Worm (Caenorhabditis elegans): ENCODE data around the gene ZC404.15.

Gene ZC404.15

DNA sequence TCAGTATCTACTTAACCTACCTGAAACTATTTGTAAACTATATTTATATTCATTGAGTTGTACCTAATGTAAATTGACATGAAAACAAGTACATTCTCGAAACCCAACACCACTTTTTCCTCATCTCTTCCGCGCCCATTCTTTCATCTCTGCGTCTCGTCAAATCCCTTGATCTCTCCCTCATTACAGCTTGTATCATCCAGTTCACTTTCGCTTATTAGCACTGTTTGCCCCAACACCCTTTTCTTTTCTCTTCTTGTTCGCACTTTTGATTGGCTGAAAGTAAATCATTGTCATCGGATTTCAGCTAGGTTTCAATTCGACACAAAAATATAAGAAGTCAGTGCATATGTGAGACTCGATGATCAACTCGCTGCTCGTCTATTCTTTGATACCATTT is 35.5 kb upstream of the ZC404.15 start, which contains the start of gene T25F10.3:
Gene T25F10.3, plus strand, starts transcription at position 308 of the 400 bp plus-strand sequence.
- TF ChIP-seq Y48G9A.11 (GFP tag; IDR thresholded peaks at IDR 0.05) (no peak), F49E8.2 (tag; optimal IDR thresholded peaks at IDR 0.05; ENCODE audit: borderline replicate concordance) (no peak), ceh-62 (tag; optimal IDR thresholded peaks at IDR 0.05) (no peak), spr-1 (tag; optimal IDR thresholded peaks at IDR 0.05) (no peak), mxl-2 (GFP tag; conservative IDR thresholded peaks at IDR 0.05) (no peak), madf-5 (GFP tag; IDR thresholded peaks at IDR 0.05) (no peak), zip-2 (tag; optimal IDR thresholded peaks at IDR 0.05) (no peak), nhr-76 (tag; optimal IDR thresholded peaks at IDR 0.05) (no peak), ceh-44 (GFP tag; IDR thresholded peaks at IDR 0.05) (no peak)

DNA sequence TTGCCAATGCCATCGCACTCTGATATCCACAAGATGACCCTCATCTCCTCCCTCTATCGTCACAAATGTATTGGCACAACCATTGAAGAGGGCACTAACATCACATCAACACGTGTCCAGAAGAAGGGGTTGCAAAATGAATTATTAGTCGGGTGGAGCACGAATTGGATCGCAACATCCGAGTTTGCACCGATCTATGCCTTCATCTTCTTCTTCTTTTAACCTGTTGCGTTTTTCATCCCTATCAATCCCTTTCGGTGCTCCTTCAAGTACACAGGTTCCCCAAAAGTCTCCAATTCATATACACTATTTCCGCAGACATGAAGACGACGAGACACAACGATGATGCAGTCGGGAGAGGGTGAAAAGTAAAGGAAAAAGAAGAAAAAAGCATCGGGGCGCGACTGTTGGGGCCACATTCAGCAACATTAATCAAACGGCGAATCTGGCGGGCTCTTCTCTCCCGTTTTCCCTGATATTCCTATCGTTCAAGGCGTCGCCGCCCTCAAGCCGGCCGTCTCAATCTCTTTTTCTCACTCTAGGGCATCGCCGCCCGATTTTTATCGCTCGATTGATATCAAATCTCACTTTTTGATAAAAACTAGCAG is 28.7 kb upstream of the ZC404.15 start:
- TF ChIP-seq hmg-1.1 (GFP tag; IDR thresholded peaks at IDR 0.05) = no peak
- TF ChIP-seq daf-16 (GFP tag; optimal IDR thresholded peaks at IDR 0.05) = peak in 1 of 2 experiments; percentile 69
- TF ChIP-seq daf-16 (tag; optimal IDR thresholded peaks at IDR 0.05) = no peak
- no peak for TF ChIP-seq duxl-1 (tag; optimal IDR thresholded peaks at IDR 0.05; ENCODE audit: poor library complexity)
- 0 out of 2 replicates have a peak, but pooled peaks have one; percentile 11 for TF ChIP-seq set-16 (GFP tag; IDR thresholded peaks at IDR 0.05)
- peak; percentile 44 for TF ChIP-seq hlh-11 (tag; optimal IDR thresholded peaks at IDR 0.05)
- TF ChIP-seq pha-4 (GFP tag; IDR thresholded peaks at IDR 0.05) = no peak
- no peak for TF ChIP-seq pha-4 (tag; optimal IDR thresholded peaks at IDR 0.05)
- TF ChIP-seq mxl-3 (GFP tag; optimal IDR thresholded peaks at IDR 0.05) = peak; percentile 13
- TF ChIP-seq aha-1 (tag) = peak; percentile 65
- peak in 1 of 2 experiments; percentile 6 for TF ChIP-seq lsy-2 (tag; optimal IDR thresholded peaks at IDR 0.05)
- peak; percentile 25 for TF ChIP-seq nhr-11 (tag; optimal IDR thresholded peaks at IDR 0.05)

DNA sequence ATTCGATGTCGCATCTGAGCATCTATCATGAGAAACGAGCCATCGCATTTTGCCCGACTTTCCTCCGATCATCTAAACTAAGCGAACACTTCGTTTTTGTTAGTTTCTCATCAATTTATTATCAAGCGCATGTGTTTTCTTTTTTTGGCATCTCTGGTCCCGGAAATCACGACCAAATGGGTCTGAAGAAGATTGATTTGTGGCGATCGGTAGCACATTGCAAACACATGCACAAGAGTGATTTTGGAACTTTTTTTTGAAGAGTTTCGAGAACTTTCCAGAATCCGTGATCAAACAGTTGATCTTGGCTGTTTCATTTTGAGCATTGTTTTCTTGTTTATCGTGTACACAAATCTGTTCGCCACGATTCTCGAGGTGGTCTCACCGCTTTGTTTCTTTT is 27.0 kb upstream of the ZC404.15 start:
- TF ChIP-seq daf-8 (GFP tag; IDR thresholded peaks at IDR 0.05) (no peak), lin-29 (GFP tag; IDR thresholded peaks at IDR 0.05) (no peak), unc-62 (GFP tag; optimal IDR thresholded peaks at IDR 0.05 in 1 of 2) (peak in 1 of 2 experiments; percentile 81), unc-62 (tag; optimal IDR thresholded peaks at IDR 0.05) (no peak), egl-43 (GFP tag; IDR thresholded peaks at IDR 0.05) (no peak), ceh-82 (tag; optimal IDR thresholded peaks at IDR 0.05) (no peak), mdt-29 (GFP tag; IDR thresholded peaks at IDR 0.05) (no peak), hlh-11 (tag; optimal IDR thresholded peaks at IDR 0.05) (no peak), dmd-8 (GFP tag; IDR thresholded peaks at IDR 0.05) (no peak), lin-13 (GFP tag; optimal IDR thresholded peaks at IDR 0.05) (no peak), ceh-20 (GFP tag; IDR thresholded peaks at IDR 0.05) (0 out of 2 replicates have a peak, but pooled peaks have one; percentile 27), ztf-11 (tag; optimal IDR thresholded peaks at IDR 0.05) (no peak), nhr-41 (GFP tag; IDR thresholded peaks at IDR 0.05) (no peak)

DNA sequence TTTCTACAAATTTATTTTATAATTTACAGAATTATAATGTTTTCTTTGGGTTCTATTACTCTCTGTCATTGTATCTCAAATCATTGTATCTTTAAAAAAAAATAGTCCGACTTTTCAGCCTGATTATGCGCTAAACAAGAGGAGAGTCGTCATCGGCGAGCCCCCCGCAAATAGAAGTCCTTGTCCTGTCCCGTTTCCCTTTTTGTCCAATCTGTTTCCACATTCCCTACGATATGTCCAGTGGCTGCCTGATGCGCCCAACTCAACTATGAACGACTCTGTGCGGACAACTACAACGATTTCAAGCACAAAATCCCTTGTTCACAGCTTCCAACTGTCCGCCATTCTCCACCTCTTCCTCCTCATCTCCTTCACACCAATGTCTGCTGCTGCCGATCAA is 22.2 kb upstream of the ZC404.15 start, which contains the start of gene dbl-1:
Gene dbl-1, plus strand, starts transcription at position 119 of the 400 bp plus-strand sequence.
- peak; percentile 91 for TF ChIP-seq aha-1 (tag)
- TF ChIP-seq dpl-1 (GFP tag; optimal IDR thresholded peaks at IDR 0.05) = no peak

DNA sequence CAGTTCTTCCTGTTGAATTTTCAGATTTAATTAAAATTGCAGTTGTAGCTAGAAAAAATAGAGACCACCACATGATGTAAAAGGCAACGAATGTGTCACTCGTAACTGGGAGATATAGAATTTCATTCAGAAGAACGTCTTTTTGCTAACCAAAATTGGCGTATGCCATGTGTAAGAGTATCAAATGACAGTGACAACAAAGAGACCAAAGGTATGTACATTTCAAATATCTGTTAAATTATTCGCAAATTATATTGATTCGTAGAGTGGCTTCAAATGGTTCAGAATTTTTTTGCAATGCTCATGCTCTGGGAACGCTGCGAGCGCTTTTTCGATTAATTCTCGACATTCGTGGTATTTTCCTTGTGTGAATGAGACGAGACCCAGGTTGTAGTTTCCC is 17.9 kb upstream of the ZC404.15 start, which contains the start of gene T25F10.4:
Gene T25F10.4, minus strand, starts transcription at position 101 of the 400 bp plus-strand sequence.
- no peak for TF ChIP-seq mes-2 (tag; optimal IDR thresholded peaks at IDR 0.05; ENCODE audit: poor library complexity, severe bottlenecking)
- TF ChIP-seq zag-1 (tag; optimal IDR thresholded peaks at IDR 0.05) = no peak
- no peak for TF ChIP-seq T26A8.4 (GFP tag; IDR thresholded peaks at IDR 0.05)
- TF ChIP-seq Y48G9A.11 (GFP tag; IDR thresholded peaks at IDR 0.05) = no peak
- no peak for TF ChIP-seq lin-38 (GFP tag; IDR thresholded peaks at IDR 0.05)
- no peak for TF ChIP-seq R02D3.7 (tag; optimal IDR thresholded peaks at IDR 0.05)
- no peak for TF ChIP-seq hmg-1.1 (GFP tag; IDR thresholded peaks at IDR 0.05)
- no peak for TF ChIP-seq arid-1 (GFP tag; conservative IDR thresholded peaks at IDR 0.05)
- TF ChIP-seq ceh-82 (tag; optimal IDR thresholded peaks at IDR 0.05) = no peak
- no peak for TF ChIP-seq zip-11 (GFP tag; IDR thresholded peaks at IDR 0.05)

All from whole organism, L4 larva.